Fruit fly (Drosophila melanogaster): ENCODE measurements at regions not wholly inside any gene's neighbourhood (a gene's known extent, or its start where the extent isn't known, plus 50 kb on each side); places are given as distances from the start of the nearest gene placed in this dataset.

DNA sequence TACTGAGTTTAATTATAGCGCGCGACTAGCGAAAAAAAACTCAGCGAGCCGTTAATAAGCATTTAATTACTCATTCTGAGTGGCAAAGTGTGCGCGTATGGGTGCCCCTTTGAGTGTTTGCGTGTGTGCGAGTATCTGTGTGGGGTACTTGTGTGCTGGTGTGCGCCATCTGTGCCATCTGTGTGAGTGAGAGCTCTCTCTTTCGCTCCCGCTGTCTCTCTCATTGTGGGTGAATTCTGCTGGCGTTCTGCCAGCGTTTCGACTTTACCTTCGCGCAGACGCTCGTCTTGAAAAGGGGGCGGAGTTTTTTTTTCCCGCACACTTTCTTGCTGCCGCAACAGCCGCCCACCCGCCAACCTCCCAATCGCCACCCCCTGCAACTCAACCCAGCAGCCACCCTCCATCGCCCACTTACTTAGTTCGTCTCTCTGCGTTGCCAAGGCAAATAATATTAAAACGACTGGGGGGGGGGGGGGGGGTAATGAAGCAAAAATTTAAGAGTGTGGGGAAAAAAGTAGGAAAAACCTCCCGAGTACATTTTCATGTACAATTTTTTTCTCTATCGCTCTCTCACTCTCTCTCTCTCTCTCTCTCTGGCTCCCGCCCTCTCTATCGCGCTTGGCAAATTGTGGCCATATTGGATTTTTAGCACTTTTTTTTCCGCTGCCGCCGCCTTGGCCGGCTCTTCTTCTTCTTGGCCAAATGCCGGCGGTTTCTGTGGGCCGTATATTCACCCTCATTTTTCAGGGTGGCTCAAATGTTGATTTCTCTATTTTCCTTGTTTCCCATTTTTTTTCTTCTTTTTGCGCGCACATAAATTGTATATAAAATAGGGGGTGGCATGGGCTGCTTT, 52.3 kb downstream of the Or67d start:
- TF ChIP-seq noc (tag; optimal IDR thresholded peaks at IDR 0.05): no peak

DNA sequence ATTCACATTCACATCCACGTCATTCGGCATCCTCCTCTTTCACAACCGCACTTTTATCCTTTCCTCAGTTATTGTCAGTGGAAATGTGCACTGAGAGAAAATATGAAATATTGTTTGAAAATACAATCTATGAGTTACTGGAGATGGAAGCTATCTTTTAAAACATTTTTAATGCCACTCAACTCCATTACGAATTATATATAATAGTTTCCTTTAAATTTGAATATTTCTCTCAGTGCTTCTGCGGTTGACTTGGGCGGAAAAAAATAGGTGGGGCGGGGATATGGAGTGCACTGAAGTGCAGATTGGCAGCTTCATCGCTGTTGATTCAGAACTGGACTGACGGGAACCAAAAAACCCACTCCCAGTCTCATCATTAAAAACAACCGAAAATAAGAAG, 55.7 kb downstream of the Or67d start:
- no peak for TF ChIP-seq noc (tag; optimal IDR thresholded peaks at IDR 0.05)

dm6 chr3L:10330389-10331041, 57.5 kb downstream of the Or67d start:
- TF ChIP-seq noc (tag; optimal IDR thresholded peaks at IDR 0.05): no peak

DNA sequence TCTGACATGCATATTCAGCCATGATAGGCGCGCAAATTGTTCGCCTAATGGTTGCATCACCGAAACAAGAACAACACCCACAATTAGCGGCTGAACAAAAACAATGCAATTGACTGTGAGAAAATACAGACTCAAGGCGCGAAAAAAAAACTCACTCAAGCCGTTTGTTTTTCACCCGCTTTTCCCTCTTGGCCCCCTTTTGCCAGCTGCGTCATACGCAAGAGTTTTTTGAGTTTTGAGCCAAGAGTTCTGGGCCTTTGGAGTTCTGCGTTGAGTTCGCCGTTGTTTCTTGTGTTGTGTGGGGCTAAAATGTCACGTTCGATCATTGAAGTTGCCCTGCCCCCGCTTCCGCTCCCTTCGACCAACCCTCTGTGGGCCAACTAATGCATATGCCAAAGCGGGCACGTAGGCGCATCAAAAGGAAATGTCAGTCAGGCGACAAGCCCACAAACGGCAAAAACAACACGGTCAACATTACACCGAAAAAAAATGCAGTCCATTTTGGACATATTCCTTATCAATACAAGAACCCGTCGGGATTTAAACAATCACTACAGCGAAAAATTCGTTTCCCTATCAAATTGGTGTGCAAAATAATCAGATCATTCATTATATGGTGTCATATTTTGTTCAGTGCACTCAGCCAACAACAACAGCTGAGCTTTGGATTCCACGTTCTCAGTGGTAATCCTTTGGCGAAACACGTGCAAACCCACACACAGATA, 58.6 kb downstream of the Or67d start:
- no peak for TF ChIP-seq noc (tag; optimal IDR thresholded peaks at IDR 0.05)

- no peak for TF ChIP-seq noc (tag; optimal IDR thresholded peaks at IDR 0.05)
Observed at dm6 chr3L:10332123-10332626, 59.2 kb downstream of the Or67d start.

- TF ChIP-seq noc (tag; optimal IDR thresholded peaks at IDR 0.05): no peak
Observed at dm6 chr3L:10334006-10334405, 61.0 kb downstream of the Or67d start.

DNA sequence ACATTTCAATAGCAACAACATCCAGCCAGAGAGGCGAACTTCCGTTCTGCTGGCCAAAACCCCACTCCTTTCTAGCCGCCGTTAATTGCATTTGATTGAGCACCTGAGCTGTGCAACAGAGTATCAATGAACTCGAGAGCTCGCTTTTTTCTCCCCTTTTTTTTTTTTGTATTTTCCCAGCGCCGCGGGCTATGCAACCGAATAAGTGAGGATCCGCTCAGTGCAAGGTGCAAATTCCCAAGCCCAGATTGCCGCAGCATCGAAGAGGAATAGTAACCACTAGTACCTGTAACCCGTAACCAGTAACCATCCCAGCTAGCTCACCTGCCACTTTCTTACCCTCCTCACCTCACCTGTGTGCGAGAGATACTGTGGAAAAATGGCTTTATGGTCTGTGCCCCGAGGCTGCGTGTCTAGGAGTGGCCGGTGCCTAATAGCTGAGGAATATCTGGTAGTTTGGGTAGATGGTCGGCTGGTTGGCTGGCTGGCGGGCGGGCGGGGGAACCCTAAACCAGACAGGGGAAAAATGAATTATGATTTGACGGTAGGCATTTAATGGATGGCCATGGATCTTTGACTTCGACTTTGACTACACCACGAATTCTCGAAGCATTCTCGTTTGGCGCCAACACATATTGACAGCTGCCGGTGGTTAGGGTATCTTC, 62.6 kb downstream of the Or67d start:
- TF ChIP-seq noc (tag; optimal IDR thresholded peaks at IDR 0.05): no peak

dm6 chr3L:10337574-10337973, 64.6 kb downstream of the Or67d start:
- TF ChIP-seq noc (tag; optimal IDR thresholded peaks at IDR 0.05): peak; percentile 25

- TF ChIP-seq noc (tag; optimal IDR thresholded peaks at IDR 0.05): no peak
Observed at dm6 chr3L:10339538-10339937, 66.5 kb downstream of the Or67d start.

DNA sequence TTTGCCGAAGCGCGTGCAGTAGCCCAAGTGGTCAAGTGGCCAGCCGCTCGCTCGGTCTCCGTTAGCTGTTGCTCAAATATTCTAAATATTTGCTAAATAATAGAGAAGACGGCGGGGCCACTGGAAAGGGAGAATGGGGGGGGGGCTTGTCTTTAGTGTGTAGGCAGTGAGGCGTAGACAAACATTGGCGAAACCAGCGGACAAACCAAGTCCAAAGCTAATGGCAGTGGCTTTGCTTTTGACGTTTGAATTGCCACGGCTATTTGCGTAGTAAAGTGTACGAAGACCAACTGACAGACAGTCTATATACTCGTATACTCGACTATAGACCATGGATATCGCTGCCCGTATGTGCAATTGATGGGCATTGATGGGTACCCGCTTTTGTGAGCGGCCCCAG, 68.7 kb downstream of the Or67d start:
- TF ChIP-seq noc (tag; optimal IDR thresholded peaks at IDR 0.05): no peak

dm6 chr3L:10343992-10344435, 68.6 kb upstream of the CG12362 start:
- TF ChIP-seq noc (tag; optimal IDR thresholded peaks at IDR 0.05): no peak

- TF ChIP-seq noc (tag; optimal IDR thresholded peaks at IDR 0.05): no peak
Observed at dm6 chr3L:10349198-10349597, 63.4 kb upstream of the CG12362 start.

DNA sequence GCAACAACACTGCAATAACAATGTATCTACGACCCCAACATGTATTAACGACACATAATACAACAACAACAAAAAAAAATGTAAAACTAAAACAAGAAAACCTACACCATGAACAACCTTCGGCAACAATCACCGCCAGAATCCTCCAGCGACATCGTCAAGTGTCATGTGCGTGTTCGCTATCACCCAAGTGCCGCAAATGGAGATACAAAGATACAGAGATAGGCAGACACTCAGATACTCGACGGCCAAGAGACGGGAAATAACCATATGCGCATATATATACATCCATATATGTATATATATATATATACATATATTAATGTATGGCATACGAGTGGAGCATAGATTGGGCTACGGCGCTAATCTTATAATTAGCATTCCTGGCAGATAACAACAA, 62.7 kb upstream of the CG12362 start:
- no peak for TF ChIP-seq noc (tag; optimal IDR thresholded peaks at IDR 0.05)

DNA sequence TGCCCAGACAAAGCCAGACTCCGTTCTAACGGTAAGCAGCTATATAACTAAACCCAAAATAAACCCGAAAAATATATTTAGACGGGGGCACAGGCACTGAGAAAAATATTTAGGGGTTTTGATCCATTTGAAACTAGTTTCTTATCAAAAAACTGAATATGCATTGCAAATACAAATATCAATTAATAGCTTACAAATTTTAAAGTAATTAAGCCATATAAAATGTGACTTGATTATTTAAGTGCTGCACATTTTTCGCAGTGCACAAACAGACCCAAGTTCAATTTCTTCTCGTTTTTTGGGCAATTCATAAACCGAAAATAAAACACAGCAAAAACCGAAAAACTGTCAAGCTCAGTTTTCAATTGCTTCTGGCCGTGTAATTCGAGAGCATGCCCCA, 61.9 kb upstream of the CG12362 start:
- no peak for TF ChIP-seq noc (tag; optimal IDR thresholded peaks at IDR 0.05)

dm6 chr3L:10351155-10351554, 61.5 kb upstream of the CG12362 start:
- no peak for TF ChIP-seq noc (tag; optimal IDR thresholded peaks at IDR 0.05)

Data from whole organism, larva.